Worm (Caenorhabditis elegans): ENCODE data around the gene F54G2.1.

F54G2.1 gene

ce11 chrX:2614158-2614557 lies 50.0 kb downstream of the F54G2.1 start:
- TF ChIP-seq unc-39 (tag; optimal IDR thresholded peaks at IDR 0.05): no peak
- TF ChIP-seq lsy-2 (tag; optimal IDR thresholded peaks at IDR 0.05): no peak
- no peak for TF ChIP-seq egl-27 (tag; optimal IDR thresholded peaks at IDR 0.05)
- no peak for TF ChIP-seq crh-2 (tag; optimal IDR thresholded peaks at IDR 0.05)
- TF ChIP-seq nhr-6 (tag; optimal IDR thresholded peaks at IDR 0.05): no peak
- TF ChIP-seq ztf-4 (tag; optimal IDR thresholded peaks at IDR 0.05): no peak
- TF ChIP-seq ama-1 (optimal IDR thresholded peaks at IDR 0.05): no peak
- TF ChIP-seq nhr-12 (tag; optimal IDR thresholded peaks at IDR 0.05): no peak
- TF ChIP-seq ztf-11 (tag; optimal IDR thresholded peaks at IDR 0.05): no peak
- no peak for TF ChIP-seq lin-11 (tag; optimal IDR thresholded peaks at IDR 0.05)
- TF ChIP-seq C34F6.9 (tag; optimal IDR thresholded peaks at IDR 0.05): no peak
- TF ChIP-seq nhr-237 (tag; optimal IDR thresholded peaks at IDR 0.05): no peak
- TF ChIP-seq alr-1 (tag; optimal IDR thresholded peaks at IDR 0.05): no peak
- no peak for TF ChIP-seq elt-1 (tag; optimal IDR thresholded peaks at IDR 0.05)
- TF ChIP-seq nhr-23 (tag; optimal IDR thresholded peaks at IDR 0.05): no peak
- no peak for TF ChIP-seq nhr-25 (tag; optimal IDR thresholded peaks at IDR 0.05)
- no peak for TF ChIP-seq sem-4 (tag; optimal IDR thresholded peaks at IDR 0.05)
- no peak for TF ChIP-seq nhr-10 (tag; optimal IDR thresholded peaks at IDR 0.05)
- TF ChIP-seq mbf-1 (tag; optimal IDR thresholded peaks at IDR 0.05): no peak
- no peak for TF ChIP-seq ceh-16 (tag; optimal IDR thresholded peaks at IDR 0.05)

ce11 chrX:2613077-2613476 lies 51.1 kb downstream of the F54G2.1 start:
- TF ChIP-seq lin-11 (tag; optimal IDR thresholded peaks at IDR 0.05) (peak; percentile 65), ztf-4 (tag; optimal IDR thresholded peaks at IDR 0.05) (peak; percentile 39), ceh-82 (tag; optimal IDR thresholded peaks at IDR 0.05) (no peak), snpc-4 (tag; optimal IDR thresholded peaks at IDR 0.05) (no peak), nhr-11 (tag; optimal IDR thresholded peaks at IDR 0.05) (no peak), Y55F3AM.14 (GFP tag; optimal IDR thresholded peaks at IDR 0.05) (no peak), gmeb-1 (tag; optimal IDR thresholded peaks at IDR 0.05) (peak; percentile 53), R02D3.7 (tag; optimal IDR thresholded peaks at IDR 0.05) (no peak), nhr-129 (tag; optimal IDR thresholded peaks at IDR 0.05) (peak; percentile 70), sma-3 (GFP tag; optimal IDR thresholded peaks at IDR 0.05) (peak; percentile 77), sma-9 (GFP tag; optimal IDR thresholded peaks at IDR 0.05) (peak; percentile 69), sma-9 (tag; optimal IDR thresholded peaks at IDR 0.05) (no peak), alr-1 (tag; optimal IDR thresholded peaks at IDR 0.05) (no peak), unc-55 (GFP tag; optimal IDR thresholded peaks at IDR 0.05) (peak; percentile 80), nhr-23 (tag; optimal IDR thresholded peaks at IDR 0.05) (no peak), peb-1 (tag; optimal IDR thresholded peaks at IDR 0.05) (no peak), blmp-1 (tag; optimal IDR thresholded peaks at IDR 0.05; ENCODE audit: insufficient read depth) (peak; percentile 34), C34F6.9 (tag; optimal IDR thresholded peaks at IDR 0.05) (peak; percentile 36), mab-5 (tag; optimal IDR thresholded peaks at IDR 0.05) (no peak), nhr-21 (tag; optimal IDR thresholded peaks at IDR 0.05) (peak; percentile 73), mbf-1 (tag; optimal IDR thresholded peaks at IDR 0.05) (no peak), nhr-77 (tag; optimal IDR thresholded peaks at IDR 0.05) (no peak), lin-13 (GFP tag; optimal IDR thresholded peaks at IDR 0.05) (peak; percentile 65), lin-39 (tag; optimal IDR thresholded peaks at IDR 0.05) (no peak), elt-3 (tag; optimal IDR thresholded peaks at IDR 0.05) (no peak), dmd-4 (tag; optimal IDR thresholded peaks at IDR 0.05) (no peak), ama-1 (optimal IDR thresholded peaks at IDR 0.05) (no peak), sem-4 (tag; optimal IDR thresholded peaks at IDR 0.05) (no peak), mdl-1 (tag; optimal IDR thresholded peaks at IDR 0.05) (no peak), nhr-12 (tag; optimal IDR thresholded peaks at IDR 0.05) (no peak), fos-1 (tag; optimal IDR thresholded peaks at IDR 0.05) (peak; percentile 37), ceh-16 (tag; optimal IDR thresholded peaks at IDR 0.05) (peak; percentile 8), lsy-2 (tag; optimal IDR thresholded peaks at IDR 0.05) (peak; percentile 36 to 51), crh-2 (tag; optimal IDR thresholded peaks at IDR 0.05) (peak; percentile 90), egl-27 (tag; optimal IDR thresholded peaks at IDR 0.05) (no peak), nhr-237 (tag; optimal IDR thresholded peaks at IDR 0.05) (no peak), nhr-6 (tag; optimal IDR thresholded peaks at IDR 0.05) (peak; percentile 25), F13H6.1 (tag; optimal IDR thresholded peaks at IDR 0.05) (peak; percentile 74), ztf-11 (tag; optimal IDR thresholded peaks at IDR 0.05) (no peak), unc-39 (tag; optimal IDR thresholded peaks at IDR 0.05) (no peak), nhr-25 (tag; optimal IDR thresholded peaks at IDR 0.05) (peak; percentile 52), zag-1 (tag; optimal IDR thresholded peaks at IDR 0.05) (peak; percentile 25), skn-1 (tag; optimal IDR thresholded peaks at IDR 0.05) (no peak), unc-62 (GFP tag; optimal IDR thresholded peaks at IDR 0.05) (no peak)

Measured in whole organism, L2 larva.